Fruit fly (Drosophila melanogaster): ENCODE measurements around the gene CG42681.

The CG42681 gene

dm6 chr2L:14746068-14746467 lies 1.8 kb downstream of the CG42681 start:
- no peak for TF ChIP-seq CG7101 (tag; optimal IDR thresholded peaks at IDR 0.05)
- TF ChIP-seq tj (GFP tag; optimal IDR thresholded peaks at IDR 0.05), result peak; percentile 90

DNA sequence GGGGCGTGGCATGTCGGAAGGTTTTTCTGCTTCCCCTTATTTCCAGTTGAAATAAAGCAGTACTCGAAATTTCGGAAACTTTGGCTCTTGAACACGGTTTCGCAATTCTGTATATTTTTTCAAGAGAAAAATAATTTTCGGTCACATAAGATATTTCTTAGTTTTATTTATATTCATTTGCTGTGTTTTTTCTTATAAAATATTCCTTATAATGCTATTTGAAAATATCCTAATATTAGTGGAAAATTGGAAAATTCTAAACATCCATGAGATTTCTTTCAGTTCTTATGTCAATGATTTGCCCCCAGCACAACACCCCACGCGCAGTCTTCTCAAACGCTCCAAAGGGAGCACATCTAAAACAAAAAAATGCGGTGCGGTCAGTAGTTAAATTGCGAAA lies 16.2 kb downstream of the CG42681 start, which contains the start of gene CG4691:
Gene CG4691 (plus strand): TSS at position 301 of the 400 bp plus-strand sequence.
- TF ChIP-seq CG7101 (tag; optimal IDR thresholded peaks at IDR 0.05) (no peak), pad (GFP tag; optimal IDR thresholded peaks at IDR 0.05) (no peak), Mnt (GFP tag; optimal IDR thresholded peaks at IDR 0.05) (no peak), Hr96 (GFP tag; optimal IDR thresholded peaks at IDR 0.05) (no peak), bab1 (GFP tag; optimal IDR thresholded peaks at IDR 0.05) (no peak), toe (GFP tag; optimal IDR thresholded peaks at IDR 0.05) (no peak), CG12768 (GFP tag; optimal IDR thresholded peaks at IDR 0.05) (no peak), cic (GFP tag; optimal IDR thresholded peaks at IDR 0.05) (no peak), kay (GFP tag; ENCODE audit: borderline replicate concordance) (no peak), CG5204 (GFP tag; optimal IDR thresholded peaks at IDR 0.05) (no peak), CG33017 (tag; optimal IDR thresholded peaks at IDR 0.05) (no peak), Crg-1 (GFP tag; optimal IDR thresholded peaks at IDR 0.05) (no peak), CG14711 (tag; optimal IDR thresholded peaks at IDR 0.05) (no peak), tj (GFP tag; optimal IDR thresholded peaks at IDR 0.05) (no peak), CG1620 (GFP tag; optimal IDR thresholded peaks at IDR 0.05) (no peak), Clk (GFP tag; optimal IDR thresholded peaks at IDR 0.05) (no peak)

DNA sequence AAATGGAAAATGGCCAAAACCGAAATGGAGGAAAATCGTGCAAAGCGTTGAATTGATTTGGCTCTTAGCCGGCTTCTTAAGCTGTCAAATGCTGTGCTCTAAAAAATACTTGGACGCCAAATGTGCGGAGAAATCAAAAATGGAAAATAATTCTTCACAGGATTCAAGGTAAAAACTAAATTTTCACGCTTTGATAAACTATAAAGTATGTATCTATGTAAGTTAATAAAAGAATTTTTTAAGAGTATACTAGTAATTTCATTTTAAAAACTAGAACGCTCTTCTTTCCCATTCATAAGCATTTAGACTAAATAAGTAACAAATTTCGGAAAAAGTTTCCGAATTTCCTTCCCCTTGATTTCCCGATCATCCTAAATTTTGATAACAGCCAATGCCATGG lies 18.2 kb downstream of the CG42681 start, which contains the start of gene CSN1a:
Gene CSN1a (plus strand): TSS at position 301 of the 400 bp plus-strand sequence.
- TF ChIP-seq CG7101 (tag; optimal IDR thresholded peaks at IDR 0.05), result no peak
- TF ChIP-seq CG5204 (GFP tag; optimal IDR thresholded peaks at IDR 0.05), result no peak
- TF ChIP-seq toe (GFP tag; optimal IDR thresholded peaks at IDR 0.05), result no peak

- TF ChIP-seq pad (GFP tag; optimal IDR thresholded peaks at IDR 0.05) (no peak), cnc (optimal IDR thresholded peaks at IDR 0.05) (no peak), CG12768 (GFP tag; optimal IDR thresholded peaks at IDR 0.05) (no peak)
Measured at dm6 chr2L:14765608-14766007, 21.4 kb downstream of the CG42681 start, which contains the start of gene CG4701. TSS of gene CG4701 (plus strand) at chr2L:14765908.

DNA sequence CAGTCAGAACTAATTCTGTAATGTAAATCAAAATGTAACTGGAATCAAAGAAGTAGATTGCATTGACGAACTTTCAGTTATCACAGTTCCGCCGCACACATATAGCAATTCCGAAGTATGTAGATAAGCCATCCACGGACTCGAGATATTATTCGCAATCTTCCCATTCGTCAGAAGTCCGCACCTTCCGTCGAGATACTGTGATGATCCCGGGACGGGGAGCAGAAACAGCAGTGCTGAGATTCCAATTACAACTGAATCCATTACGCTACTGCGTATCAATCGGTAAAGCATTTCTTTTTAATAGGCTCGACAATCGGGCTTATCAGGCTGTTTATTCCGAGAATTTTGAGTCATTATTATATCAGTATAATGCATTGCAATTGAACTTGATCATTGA lies 30.5 kb downstream of the CG42681 start, which contains the start of gene CG4650:
Gene CG4650 (minus strand): TSS at position 269 of the 400 bp plus-strand sequence.
- no peak for TF ChIP-seq tj (GFP tag; optimal IDR thresholded peaks at IDR 0.05)

DNA sequence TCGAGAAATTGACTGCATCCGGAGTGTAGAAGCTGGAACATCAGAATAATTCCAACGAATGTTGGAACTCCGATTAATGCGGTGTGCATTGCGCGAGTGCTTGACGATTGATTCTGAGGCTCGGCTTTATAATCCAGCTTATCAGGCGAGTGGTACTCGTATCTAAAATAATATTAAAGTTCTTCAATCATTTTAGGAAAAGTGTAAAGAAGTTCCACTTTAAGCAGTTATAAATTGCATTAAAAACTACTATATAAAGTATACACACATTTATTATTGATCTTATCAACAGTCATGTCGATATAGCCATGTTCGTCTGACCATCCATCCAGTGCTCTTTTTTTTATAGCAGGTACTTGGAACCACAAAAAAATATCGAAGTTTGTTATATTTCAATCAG lies 40.3 kb downstream of the CG42681 start, which contains the start of gene CG18636:
Gene CG18636 (minus strand): TSS at position 101 of the 400 bp plus-strand sequence.
- TF ChIP-seq Clk (GFP tag; optimal IDR thresholded peaks at IDR 0.05) (no peak), CG5204 (GFP tag; optimal IDR thresholded peaks at IDR 0.05) (no peak), CG1620 (GFP tag; optimal IDR thresholded peaks at IDR 0.05) (no peak), CG7045 (GFP tag; optimal IDR thresholded peaks at IDR 0.05) (no peak), Hr96 (GFP tag; optimal IDR thresholded peaks at IDR 0.05) (no peak), Mnt (GFP tag; optimal IDR thresholded peaks at IDR 0.05) (no peak), CG14711 (tag; optimal IDR thresholded peaks at IDR 0.05) (no peak), tj (GFP tag; optimal IDR thresholded peaks at IDR 0.05) (no peak), Crg-1 (GFP tag; optimal IDR thresholded peaks at IDR 0.05) (no peak), kay (GFP tag; ENCODE audit: borderline replicate concordance) (no peak), bab1 (GFP tag; optimal IDR thresholded peaks at IDR 0.05) (no peak), CG11617 (GFP tag; optimal IDR thresholded peaks at IDR 0.05) (no peak), CG7101 (tag; optimal IDR thresholded peaks at IDR 0.05) (no peak), cic (GFP tag; optimal IDR thresholded peaks at IDR 0.05) (no peak), CG33017 (tag; optimal IDR thresholded peaks at IDR 0.05) (no peak), ovo (GFP tag; optimal IDR thresholded peaks at IDR 0.05) (no peak), CG12768 (GFP tag; optimal IDR thresholded peaks at IDR 0.05) (no peak), cnc (optimal IDR thresholded peaks at IDR 0.05) (no peak), pad (GFP tag; optimal IDR thresholded peaks at IDR 0.05) (no peak), toe (GFP tag; optimal IDR thresholded peaks at IDR 0.05) (no peak)

Measured in whole organism, adult.